Fruit fly (Drosophila melanogaster): ENCODE data around the gene Sid.

Sid gene

dm6 chr3R:28672134-28672533 lies 1.6 kb downstream of the Sid start (continued):
- peak; percentile 55; the same call in 1 of the 2 replicates for TF ChIP-seq gsb (GFP tag; IDR thresholded peaks at IDR 0.05)
- peak; percentile 78 for TF ChIP-seq sr (GFP tag; IDR thresholded peaks at IDR 0.05)
- TF ChIP-seq Sin3A (optimal IDR thresholded peaks at IDR 0.05) = no peak
- TF ChIP-seq yki (optimal IDR thresholded peaks at IDR 0.05) = no peak
- peak; percentile 18 for TF ChIP-seq crc (GFP tag; optimal IDR thresholded peaks at IDR 0.05)
- TF ChIP-seq fru (optimal IDR thresholded peaks at IDR 0.05) = no peak
- TF ChIP-seq CG4617 (GFP tag; optimal IDR thresholded peaks at IDR 0.05; ENCODE audit: borderline replicate concordance) = peak; percentile 69
- no peak for TF ChIP-seq CG30020 (tag; optimal IDR thresholded peaks at IDR 0.05)
- peak; percentile 24 for TF ChIP-seq Neu2 (GFP tag; optimal IDR thresholded peaks at IDR 0.05; ENCODE audit: borderline replicate concordance)
- peak; percentile 17 for TF ChIP-seq BEAF-32 (GFP tag; optimal IDR thresholded peaks at IDR 0.05)
- peak; percentile 79 for TF ChIP-seq NC2α (GFP tag; optimal IDR thresholded peaks at IDR 0.05)
- peak; percentile 43; the same call in 1 of the 3 replicates for TF ChIP-seq CG2889 (GFP tag; IDR thresholded peaks at IDR 0.05)
- TF ChIP-seq tap (tag; optimal IDR thresholded peaks at IDR 0.05) = peak; percentile 51
- peak; percentile 93 for TF ChIP-seq tin (GFP tag; optimal IDR thresholded peaks at IDR 0.05)
- no peak for TF ChIP-seq cg (GFP tag; optimal IDR thresholded peaks at IDR 0.05)
- TF ChIP-seq CG15073 (GFP tag; optimal IDR thresholded peaks at IDR 0.05) = peak; percentile 59
- TF ChIP-seq fu2 (GFP tag; optimal IDR thresholded peaks at IDR 0.05) = peak; percentile 67
- TF ChIP-seq caup (GFP tag; optimal IDR thresholded peaks at IDR 0.05; ENCODE audit: severe bottlenecking) = peak; percentile 87
- peak; percentile 89 for TF ChIP-seq gce (GFP tag; IDR thresholded peaks at IDR 0.05)
- peak; percentile 44 for TF ChIP-seq gfzf (GFP tag; optimal IDR thresholded peaks at IDR 0.05)
- peak; percentile 67 for TF ChIP-seq cato (GFP tag; optimal IDR thresholded peaks at IDR 0.05; ENCODE audit: borderline replicate concordance)
- peak; percentile 87 for TF ChIP-seq CHES-1-like (GFP tag; optimal IDR thresholded peaks at IDR 0.05)
- peak; percentile 79 for TF ChIP-seq CG11085 (GFP tag; IDR thresholded peaks at IDR 0.05)
- peak; percentile 61 for TF ChIP-seq CG8388 (GFP tag; optimal IDR thresholded peaks at IDR 0.05)
- peak; percentile 65 for TF ChIP-seq CG31441 (GFP tag; IDR thresholded peaks at IDR 0.05)
- TF ChIP-seq CG18262 (tag; optimal IDR thresholded peaks at IDR 0.05) = peak; percentile 74
- TF ChIP-seq kni (GFP tag; optimal IDR thresholded peaks at IDR 0.05) = peak; percentile 55
- no peak for TF ChIP-seq ERR (GFP tag; optimal IDR thresholded peaks at IDR 0.05)
- TF ChIP-seq H2.0 (GFP tag; IDR thresholded peaks at IDR 0.05) = peak; percentile 83
- no peak for TF ChIP-seq ac (GFP tag; optimal IDR thresholded peaks at IDR 0.05)
- TF ChIP-seq Rx (GFP tag; IDR thresholded peaks at IDR 0.05) = peak; percentile 81
- TF ChIP-seq CG32767 (GFP tag; IDR thresholded peaks at IDR 0.05) = no peak
- TF ChIP-seq twi (tag; optimal IDR thresholded peaks at IDR 0.05) = no peak
- peak; percentile 84; the same call in 1 of the 2 replicates for TF ChIP-seq CG42726 (GFP tag; IDR thresholded peaks at IDR 0.05; ENCODE audit: partially characterized antibody)
- TF ChIP-seq croc (GFP tag; conservative IDR thresholded peaks at IDR 0.05) = peak; percentile 65; the same call in 2 of the 3 replicates
- no peak for TF ChIP-seq CG4360 (GFP tag; IDR thresholded peaks at IDR 0.05)
- peak; percentile 93 for TF ChIP-seq Hsf (GFP tag; optimal IDR thresholded peaks at IDR 0.05)
- TF ChIP-seq cwo (GFP tag; optimal IDR thresholded peaks at IDR 0.05) = no peak
- peak; percentile 91 for TF ChIP-seq MTF-1 (GFP tag; optimal IDR thresholded peaks at IDR 0.05; ENCODE audit: borderline replicate concordance)
- peak; percentile 92 for TF ChIP-seq zfh1 (GFP tag; IDR thresholded peaks at IDR 0.05)
- peak; percentile 91 for TF ChIP-seq CG9876 (GFP tag; optimal IDR thresholded peaks at IDR 0.05)
- TF ChIP-seq CG1832 (GFP tag; optimal IDR thresholded peaks at IDR 0.05) = peak; percentile 89
- peak; percentile 95 for TF ChIP-seq Rfx (GFP tag; IDR thresholded peaks at IDR 0.05)
- no peak for TF ChIP-seq ab (GFP tag; optimal IDR thresholded peaks at IDR 0.05)
- peak; percentile 57 for TF ChIP-seq CG6254 (GFP tag; optimal IDR thresholded peaks at IDR 0.05)
- TF ChIP-seq HLH3B (GFP tag; IDR thresholded peaks at IDR 0.05) = peak; percentile 84
- peak; percentile 12 for TF ChIP-seq CG10565 (GFP tag; optimal IDR thresholded peaks at IDR 0.05)
- peak; percentile 76 for TF ChIP-seq Dad (GFP tag; optimal IDR thresholded peaks at IDR 0.05)
- TF ChIP-seq CG17361 (GFP tag; IDR thresholded peaks at IDR 0.05) = no peak; the same call in 2 of the 3 replicates
- peak; percentile 83; the same call in 2 of the 3 replicates for TF ChIP-seq CG3726 (GFP tag; IDR thresholded peaks at IDR 0.05)
- peak; percentile 89 for TF ChIP-seq Blimp-1 (GFP tag; optimal IDR thresholded peaks at IDR 0.05)
- peak; percentile 87 to 94 for TF ChIP-seq chif (GFP tag; optimal IDR thresholded peaks at IDR 0.05)
